Worm (Caenorhabditis elegans): ENCODE data around the gene gsto-1.

ce11 chrIII:7924821-7925220 lies 22.0 kb downstream of the gsto-1 start, which contains the start of gene tag-250:
- TF ChIP-seq ceh-16 (tag; optimal IDR thresholded peaks at IDR 0.05) (no peak), unc-62 (GFP tag; optimal IDR thresholded peaks at IDR 0.05) (no peak), mdl-1 (tag; optimal IDR thresholded peaks at IDR 0.05) (no peak), zag-1 (tag; optimal IDR thresholded peaks at IDR 0.05) (no peak), snpc-4 (tag; optimal IDR thresholded peaks at IDR 0.05) (no peak), ZK546.5 (tag; optimal IDR thresholded peaks at IDR 0.05) (no peak), ztf-11 (tag; optimal IDR thresholded peaks at IDR 0.05) (no peak), nhr-12 (tag; optimal IDR thresholded peaks at IDR 0.05) (no peak), egl-27 (tag; optimal IDR thresholded peaks at IDR 0.05) (no peak)

Measured in whole organism, L2 larva.